Fruit fly (Drosophila melanogaster) whole organism, adult: ENCODE results near the gene CG7044.

Experiments
- CG12768 ChIP-seq: fragments of 200-800 bp; sonication (Bioruptor generic); optimal IDR thresholded peaks from 2 replicates; lab custom pipeline; 2017; ENCODE audit warnings: missing biosample characterization, missing genetic modification characterization, mild to moderate bottlenecking, moderate library complexity, missing genetic modification reagents
- CG7045 ChIP-seq: fragments of 200-800 bp; sonication (Bioruptor generic); optimal IDR thresholded peaks from 2 replicates; lab custom pipeline; 2017; ENCODE audit warnings: missing biosample characterization, mild to moderate bottlenecking, missing genetic modification characterization
- kay ChIP-seq: fragments of 200-800 bp; sonication (Bioruptor generic); peaks from one replicate; lab custom pipeline; 2016; ENCODE audit warnings: missing biosample characterization, missing genetic modification characterization, borderline replicate concordance
- pad ChIP-seq: fragments of 200-800 bp; sonication (Bioruptor generic); optimal IDR thresholded peaks from 3 replicates; lab custom pipeline; 2017; ENCODE audit warnings: missing biosample characterization, missing genetic modification characterization, mild to moderate bottlenecking, moderate library complexity, missing genetic modification reagents

DNA sequence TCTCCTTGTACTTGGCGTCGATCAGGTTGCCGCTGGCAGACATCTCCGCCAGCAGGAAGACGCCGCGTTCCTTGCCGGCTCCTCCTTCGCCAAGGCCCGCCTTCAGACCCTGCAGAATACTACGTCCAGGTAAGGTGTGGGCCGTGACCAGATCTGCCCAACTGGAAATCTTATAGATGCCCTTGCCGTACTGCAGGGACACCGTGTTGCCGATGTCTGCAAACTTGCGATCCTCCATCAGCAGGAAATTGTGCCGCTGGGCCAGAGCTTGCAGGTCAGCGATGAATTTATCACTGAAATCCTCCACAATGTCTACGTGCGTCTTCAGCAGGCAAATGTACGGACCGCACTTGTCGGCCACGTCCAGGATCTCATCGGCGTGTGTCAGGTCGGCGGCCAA, 30.2 kb downstream of the CG7044 start:
- no peak for TF ChIP-seq kay (GFP tag; lab: Kevin White, UChicago)
- no peak for TF ChIP-seq CG12768 (GFP tag; lab: Kevin White, UChicago)
- no peak for TF ChIP-seq CG7045 (GFP tag; lab: Kevin White, UChicago)
- TF ChIP-seq pad (GFP tag; lab: Kevin White, UChicago) = no peak
